Worm (Caenorhabditis elegans): ENCODE results near the gene bcas-2.

- TF ChIP-seq flt-1 (GFP tag; IDR thresholded peaks at IDR 0.05) (no peak), ztf-29 (GFP tag; IDR thresholded peaks at IDR 0.05) (no peak), tab-1 (GFP tag; IDR thresholded peaks at IDR 0.05) (no peak), cog-1 (tag; optimal IDR thresholded peaks at IDR 0.05) (no peak), klf-2 (GFP tag; conservative IDR thresholded peaks at IDR 0.05) (no peak)
Measured at ce11 chrIII:6206161-6206853, 39.3 kb downstream of the bcas-2 start, which contains the start of the genes sna-3 and rps-3.
